Fruit fly (Drosophila melanogaster) whole organism, wandering third instar larva: ENCODE measurements around the gene Cyp4ac2.
A peak's percentile ranks its signal among the peaks of the same experiment; 100 is the strongest.

ENCODE experiments used
- Abd-B ChIP-seq: fragments of >200 bp; optimal IDR thresholded peaks from 2 replicates; lab custom pipeline; 2017; ENCODE audit warnings: missing biosample characterization, missing genetic modification characterization
- CG32264 ChIP-seq: fragments of 200-800 bp; sonication (Bioruptor generic); optimal IDR thresholded peaks from 2 replicates; lab custom pipeline; 2016; ENCODE audit warnings: missing biosample characterization, missing genetic modification characterization
- CG9705 ChIP-seq: fragments of 200-800 bp; sonication (Bioruptor generic); optimal IDR thresholded peaks from 2 replicates; lab custom pipeline; 2018; ENCODE audit warnings: missing biosample characterization, mild to moderate bottlenecking, missing genetic modification characterization
- CrebA ChIP-seq: fragments of 200-800 bp; sonication (Bioruptor generic); optimal IDR thresholded peaks from 2 replicates; lab custom pipeline; 2016; ENCODE audit warnings: missing biosample characterization, mild to moderate bottlenecking, missing genetic modification characterization, borderline replicate concordance
- Dfd ChIP-seq: fragments of >200 bp; optimal IDR thresholded peaks from 2 replicates; lab custom pipeline; 2017; ENCODE audit warnings: missing biosample characterization, missing genetic modification characterization
- Dif ChIP-seq: fragments of 200-275, 200-300 bp; sonication (Bioruptor generic); optimal IDR thresholded peaks from 2 replicates; lab custom pipeline; 2018; ENCODE audit warnings: missing biosample characterization, missing genetic modification characterization; ENCODE audit not compliant: partially characterized antibody
- GATAd ChIP-seq: sonication (Bioruptor generic); optimal IDR thresholded peaks from 2 replicates; lab custom pipeline; 2016; ENCODE audit warnings: missing biosample characterization, missing genetic modification characterization
- Hnf4 ChIP-seq: fragments of 200-800 bp; sonication (Bioruptor generic); optimal IDR thresholded peaks from 2 replicates; lab custom pipeline; 2016; ENCODE audit warnings: missing biosample characterization, mild to moderate bottlenecking, missing genetic modification characterization
- Hr78 ChIP-seq: fragments of >200 bp; optimal IDR thresholded peaks from 2 replicates; lab custom pipeline; 2017; ENCODE audit warnings: missing biosample characterization, missing genetic modification characterization
- Hr83 ChIP-seq: fragments of 200-300 bp; sonication (Bioruptor generic); optimal IDR thresholded peaks from 2 replicates; lab custom pipeline; 2016; ENCODE audit warnings: missing biosample characterization, mild to moderate bottlenecking, missing genetic modification characterization, moderate library complexity; ENCODE audit not compliant: poor library complexity, severe bottlenecking
- Jra ChIP-seq: sonication (Bioruptor generic); optimal IDR thresholded peaks from 2 replicates; lab custom pipeline; 2016; ENCODE audit warnings: missing biosample characterization, missing genetic modification characterization
- Mio ChIP-seq: sonication (Bioruptor generic); optimal IDR thresholded peaks from 2 replicates; lab custom pipeline; 2016; ENCODE audit warnings: missing biosample characterization, missing genetic modification characterization
- Myc ChIP-seq: fragments of >200 bp; optimal IDR thresholded peaks from 2 replicates; lab custom pipeline; 2017
- N ChIP-seq: fragments of >200 bp; optimal IDR thresholded peaks from 2 replicates; lab custom pipeline; 2018; ENCODE audit warnings: missing biosample characterization, missing external identifiers, missing genetic modification characterization
- OdsH ChIP-seq: fragments of 200-800 bp; sonication (Bioruptor generic); optimal IDR thresholded peaks from 2 replicates; lab custom pipeline; 2016; ENCODE audit warnings: missing biosample characterization, mild to moderate bottlenecking, missing genetic modification characterization
- Rel ChIP-seq, 2 experiments: fragments of 200-800 bp; sonication (Bioruptor generic) in 1 of 2; optimal IDR thresholded peaks; 2 replicates in 1 of 2; 3 replicates in 1 of 2; lab custom pipeline; 2016 to 2019; ENCODE audit warnings: mild to moderate bottlenecking in 2 of 2, missing biosample characterization in 2 of 2, missing genetic modification characterization in 2 of 2, moderate library complexity in 1 of 2
- Sp1 ChIP-seq: fragments of 200-800 bp; sonication (Bioruptor generic); optimal IDR thresholded peaks from 3 replicates; lab custom pipeline; 2019; ENCODE audit warnings: missing biosample characterization, mild to moderate bottlenecking, missing genetic modification characterization, moderate library complexity
- Vsx2 ChIP-seq: fragments of 200-300, 225-300 bp; sonication (Bioruptor generic); optimal IDR thresholded peaks from 2 replicates; lab custom pipeline; 2018; ENCODE audit warnings: missing biosample characterization, missing genetic modification characterization; ENCODE audit not compliant: partially characterized antibody
- br ChIP-seq: fragments of 200-800 bp; sonication (Bioruptor generic); optimal IDR thresholded peaks from 2 replicates; lab custom pipeline; 2016; ENCODE audit warnings: missing biosample characterization, missing genetic modification characterization
- brk ChIP-seq: fragments of 200-800 bp; sonication (Bioruptor generic); optimal IDR thresholded peaks from 2 replicates; lab custom pipeline; 2016; ENCODE audit warnings: missing biosample characterization, mild to moderate bottlenecking, missing genetic modification characterization
- dl ChIP-seq, 2 experiments: fragments of 175-275, 200-275 bp in 1 of 2; fragments of 200-275 bp in 1 of 2; sonication (Bioruptor generic); optimal IDR thresholded peaks; lab custom pipeline; 2018; ENCODE audit warnings: mild to moderate bottlenecking in 2 of 2, missing biosample characterization in 2 of 2, missing genetic modification characterization in 2 of 2, moderate library complexity in 2 of 2; ENCODE audit not compliant: partially characterized antibody in 2 of 2, insufficient read depth in 1 of 2
- dmrt93B ChIP-seq: fragments of 200-800 bp; sonication (Bioruptor generic); optimal IDR thresholded peaks from 2 replicates; lab custom pipeline; 2018; ENCODE audit warnings: missing biosample characterization, mild to moderate bottlenecking, missing genetic modification characterization
- dsf ChIP-seq: sonication (Bioruptor generic); optimal IDR thresholded peaks from 2 replicates; lab custom pipeline; 2016; ENCODE audit warnings: missing biosample characterization, missing genetic modification characterization, borderline replicate concordance
- ey ChIP-seq: fragments of 200-800 bp; sonication (Bioruptor generic); optimal IDR thresholded peaks from 2 replicates; lab custom pipeline; 2016; ENCODE audit warnings: missing biosample characterization, missing genetic modification characterization
- foxo ChIP-seq, 2 experiments: fragments of 200-800 bp; sonication (Bioruptor generic); optimal IDR thresholded peaks; 2 replicates in 1 of 2; 3 replicates in 1 of 2; lab custom pipeline; 2016 to 2017; ENCODE audit warnings: missing biosample characterization in 2 of 2, missing genetic modification characterization in 2 of 2
- fru ChIP-seq: fragments of 200-800 bp; sonication (Bioruptor generic); optimal IDR thresholded peaks from 3 replicates; lab custom pipeline; 2016; ENCODE audit warnings: missing biosample characterization, mild to moderate bottlenecking, missing genetic modification characterization
- h ChIP-seq: fragments of 200-800 bp; sonication (Bioruptor generic); optimal IDR thresholded peaks from 3 replicates; lab custom pipeline; 2016; ENCODE audit warnings: missing biosample characterization, mild to moderate bottlenecking, missing genetic modification characterization
- jim ChIP-seq: fragments of 175-275, 200-325 bp; sonication (Bioruptor generic); optimal IDR thresholded peaks from 2 replicates; lab custom pipeline; 2016; ENCODE audit warnings: missing biosample characterization, mild to moderate bottlenecking, missing genetic modification characterization
- lola ChIP-seq: fragments of >200 bp; optimal IDR thresholded peaks from 2 replicates; lab custom pipeline; 2017; ENCODE audit warnings: missing biosample characterization, missing genetic modification characterization
- psq ChIP-seq: fragments of 200-800 bp; sonication (Bioruptor generic); optimal IDR thresholded peaks from 3 replicates; lab custom pipeline; 2017; ENCODE audit warnings: missing biosample characterization, mild to moderate bottlenecking, missing genetic modification characterization, moderate library complexity
- rgr ChIP-seq: fragments of 200-800 bp; sonication (Bioruptor generic); optimal IDR thresholded peaks from 3 replicates; lab custom pipeline; 2016; ENCODE audit warnings: missing biosample characterization, mild to moderate bottlenecking, missing genetic modification characterization
- sage ChIP-seq: fragments of 200-800 bp; sonication (Bioruptor generic); optimal IDR thresholded peaks from 2 replicates; lab custom pipeline; 2016; ENCODE audit warnings: missing biosample characterization, mild to moderate bottlenecking, missing genetic modification characterization
- sv ChIP-seq: fragments of 200-800 bp; sonication (Bioruptor generic); optimal IDR thresholded peaks from 3 replicates; lab custom pipeline; 2016; ENCODE audit warnings: missing biosample characterization, missing genetic modification characterization
- tai ChIP-seq: sonication (Bioruptor generic); optimal IDR thresholded peaks from 2 replicates; lab custom pipeline; 2016; ENCODE audit warnings: missing biosample characterization, missing genetic modification characterization
- usp ChIP-seq: fragments of >200 bp; optimal IDR thresholded peaks from 2 replicates; lab custom pipeline; 2017; ENCODE audit warnings: missing biosample characterization, missing genetic modification characterization
- woc ChIP-seq: sonication (Bioruptor generic); optimal IDR thresholded peaks from 2 replicates; lab custom pipeline; 2016; ENCODE audit warnings: missing biosample characterization, mild to moderate bottlenecking, missing genetic modification characterization

Cyp4ac2 gene

dm6 chr2L:5278309-5279130 lies 12.3 kb downstream of the Cyp4ac2 start, which contains the start of the genes Nin and Bub1 (continued):
- TF ChIP-seq jim (GFP tag; lab: Kevin White, UChicago) (peak; percentile 43), tai (no peak)
- TF ChIP-seq, all 38 proteins: peak for 16

dm6 chr2L:5284820-5285219 lies 18.6 kb downstream of the Cyp4ac2 start:
- TF ChIP-seq brk (GFP tag; lab: Kevin White, UChicago) (no peak), rgr (no peak), lola (GFP tag; lab: Kevin White, UChicago) (no peak), dsf (GFP tag; lab: Kevin White, UChicago) (no peak), CG9705 (GFP tag; lab: Kevin White, UChicago) (no peak), Mio (no peak), usp (GFP tag; lab: Kevin White, UChicago) (no peak), fru (GFP tag; lab: Kevin White, UChicago) (no peak), CG32264 (GFP tag; lab: Kevin White, UChicago) (no peak)

- TF ChIP-seq brk (GFP tag; lab: Kevin White, UChicago) (no peak), Jra (GFP tag; lab: Kevin White, UChicago) (no peak)
Observed at dm6 chr2L:5285860-5286259, 19.7 kb downstream of the Cyp4ac2 start.

dm6 chr2L:5286572-5286971 lies 20.4 kb downstream of the Cyp4ac2 start:
- TF ChIP-seq woc (GFP tag; lab: Kevin White, UChicago) (no peak), CG9705 (GFP tag; lab: Kevin White, UChicago) (no peak), brk (GFP tag; lab: Kevin White, UChicago) (no peak), h (GFP tag; lab: Kevin White, UChicago) (no peak), OdsH (GFP tag; lab: Kevin White, UChicago) (no peak), Jra (GFP tag; lab: Kevin White, UChicago) (no peak), dsf (GFP tag; lab: Kevin White, UChicago) (no peak), dl (GFP tag; optimal IDR thresholded peaks at IDR 0.05; lab: Kevin White, UChicago; ENCODE audit: insufficient read depth in 1 of 2, partially characterized antibody in 2 of 2) (no peak), psq (GFP tag; lab: Kevin White, UChicago) (no peak), Hr83 (no peak), CG32264 (GFP tag; lab: Kevin White, UChicago) (no peak), Dfd (GFP tag; lab: Kevin White, UChicago) (no peak), Dif (GFP tag; lab: Kevin White, UChicago) (no peak), N (no peak), foxo (GFP tag; optimal IDR thresholded peaks at IDR 0.05; lab: Kevin White, UChicago) (no peak), Abd-B (GFP tag; lab: Kevin White, UChicago) (no peak)

- TF ChIP-seq br: peak; percentile 84
- TF ChIP-seq Sp1 (GFP tag; lab: Kevin White, UChicago): peak; percentile 92
- peak; percentile 27 for TF ChIP-seq Hr83
- no peak for TF ChIP-seq Myc (lab: Kevin White, UChicago)
- no peak for TF ChIP-seq Abd-B (GFP tag; lab: Kevin White, UChicago)
- peak; percentile 48 for TF ChIP-seq Dif (GFP tag; lab: Kevin White, UChicago)
- no peak for TF ChIP-seq GATAd
- peak; percentile 82 for TF ChIP-seq Jra (GFP tag; lab: Kevin White, UChicago)
- TF ChIP-seq dmrt93B (GFP tag; lab: Kevin White, UChicago): peak; percentile 82
- peak; percentile 72 for TF ChIP-seq psq (GFP tag; lab: Kevin White, UChicago)
- TF ChIP-seq Vsx2 (GFP tag; lab: Kevin White, UChicago): peak; percentile 8
- no peak for TF ChIP-seq dl (GFP tag; optimal IDR thresholded peaks at IDR 0.05; lab: Kevin White, UChicago; ENCODE audit: insufficient read depth in 1 of 2, partially characterized antibody in 2 of 2)
- TF ChIP-seq Hnf4 (GFP tag; lab: Kevin White, UChicago): peak; percentile 62
- peak; percentile 71 for TF ChIP-seq Rel (GFP tag; optimal IDR thresholded peaks at IDR 0.05; lab: Kevin White, UChicago)
- peak; percentile 60 for TF ChIP-seq Rel (tag; optimal IDR thresholded peaks at IDR 0.05; lab: Kevin White, UChicago)
- TF ChIP-seq CG32264 (GFP tag; lab: Kevin White, UChicago): peak; percentile 52
- TF ChIP-seq foxo (GFP tag; optimal IDR thresholded peaks at IDR 0.05; lab: Kevin White, UChicago): peak; percentile 35 to 84
- TF ChIP-seq rgr: peak; percentile 81
- TF ChIP-seq CrebA (GFP tag; lab: Kevin White, UChicago): no peak
- TF ChIP-seq ey (GFP tag; lab: Kevin White, UChicago): peak; percentile 80
- TF ChIP-seq CG9705 (GFP tag; lab: Kevin White, UChicago): peak; percentile 76
- no peak for TF ChIP-seq Hr78 (GFP tag; lab: Kevin White, UChicago)
- TF ChIP-seq woc (GFP tag; lab: Kevin White, UChicago): peak; percentile 91
- TF ChIP-seq Mio: no peak
- no peak for TF ChIP-seq sv (GFP tag; lab: Kevin White, UChicago)
- no peak for TF ChIP-seq tai
- peak; percentile 90 for TF ChIP-seq fru (GFP tag; lab: Kevin White, UChicago)
- peak; percentile 76 for TF ChIP-seq sage (GFP tag; lab: Kevin White, UChicago)
Observed at dm6 chr2L:5287599-5288261, 21.5 kb downstream of the Cyp4ac2 start.
